Worm (Caenorhabditis elegans) whole organism, L1 larva: ENCODE measurements around the gene K05F6.4.

Experiments
- ama-1 ChIP-seq: fragments of 150-350 bp; optimal IDR thresholded peaks from 2 replicates; lab custom pipeline; 2014
- blmp-1 ChIP-seq: fragments of 150-350 bp; optimal IDR thresholded peaks from 2 replicates; lab custom pipeline; 2014; ENCODE audit warnings: missing biosample characterization, missing genetic modification characterization
- ceh-82 ChIP-seq, 3 experiments: fragments of 150-350 bp in 1 of 3; sonication (generic microtip) in 2 of 3; optimal IDR thresholded peaks; 2 replicates each; lab custom pipeline; 2014 to 2017; ENCODE audit warnings: missing biosample characterization in 3 of 3, missing genetic modification characterization in 3 of 3
- elt-2 ChIP-seq: sonication (generic microtip); optimal IDR thresholded peaks from 2 replicates; lab custom pipeline; 2016; ENCODE audit warnings: missing genetic modification characterization, mild to moderate bottlenecking, inconsistent platforms, missing compliant biosample characterization, missing genetic modification reagents
- elt-3 ChIP-seq, 6 experiments: fragments of 150-350 bp in 1 of 6; sonication (generic microtip); optimal IDR thresholded peaks; 2 replicates each; lab custom pipeline; 2017 to 2018; ENCODE audit warnings: missing biosample characterization in 6 of 6, missing genetic modification characterization in 6 of 6, inconsistent platforms in 1 of 6
- fkh-4 ChIP-seq: sonication (generic microtip); optimal IDR thresholded peaks from 2 replicates; lab custom pipeline; 2016; ENCODE audit warnings: missing compliant biosample characterization, missing genetic modification characterization, borderline replicate concordance
- lin-14 ChIP-seq: fragments of 200-800 bp; sonication (Bioruptor generic); optimal IDR thresholded peaks from 2 replicates; lab custom pipeline; 2018; ENCODE audit warnings: mild to moderate bottlenecking, missing genetic modification characterization, moderate library complexity, missing compliant biosample characterization
- lsy-2 ChIP-seq, 2 experiments: fragments of 150-350 bp; optimal IDR thresholded peaks; 2 replicates each; lab custom pipeline; 2014; ENCODE audit warnings: missing biosample characterization in 2 of 2, missing genetic modification characterization in 2 of 2
- nhr-237 ChIP-seq: fragments of 150-350 bp; optimal IDR thresholded peaks from 2 replicates; lab custom pipeline; 2014; ENCODE audit warnings: missing biosample characterization, missing genetic modification characterization
- nhr-47 ChIP-seq: sonication (generic microtip); optimal IDR thresholded peaks from 2 replicates; lab custom pipeline; 2016; ENCODE audit warnings: mild to moderate bottlenecking, missing genetic modification characterization, moderate library complexity, missing compliant biosample characterization
- tbx-2 ChIP-seq: sonication (generic microtip); optimal IDR thresholded peaks from 2 replicates; lab custom pipeline; 2016; ENCODE audit warnings: missing genetic modification characterization, missing compliant biosample characterization
- unc-62 ChIP-seq: fragments of 150-350 bp; optimal IDR thresholded peaks from 2 replicates; lab custom pipeline; 2014; ENCODE audit warnings: missing biosample characterization, missing genetic modification reagents, missing genetic modification characterization
- unc-86 ChIP-seq: sonication (generic microtip); optimal IDR thresholded peaks from 2 replicates; lab custom pipeline; 2016; ENCODE audit warnings: missing genetic modification characterization, missing compliant biosample characterization

DNA sequence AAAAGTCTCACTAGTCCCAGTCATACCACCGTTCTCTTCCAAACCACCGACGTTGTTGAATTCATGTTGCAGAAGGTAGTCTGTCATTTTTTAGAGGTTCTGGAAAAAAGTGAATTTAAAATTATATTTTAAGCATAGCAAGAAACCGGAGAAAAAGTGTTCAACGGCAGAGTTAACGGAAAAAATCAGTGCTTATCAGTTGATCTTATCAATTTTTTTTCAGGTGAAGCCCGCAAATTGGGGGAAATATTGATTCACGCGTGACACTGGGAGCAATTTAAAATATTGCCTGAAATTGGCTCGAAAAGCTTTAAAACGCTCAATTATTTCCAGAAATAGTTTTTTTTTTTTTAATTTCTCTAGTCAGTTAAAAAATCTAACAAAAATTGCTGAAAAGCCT is 36.6 kb downstream of the K05F6.4 start, which contains the start of gene math-38:
- TF ChIP-seq unc-86 (tag; lab: Kevin White, UChicago) (no peak), lsy-2 (tag; optimal IDR thresholded peaks at IDR 0.05; lab: Kevin White, UChicago) (no peak), blmp-1 (tag; lab: Kevin White, UChicago) (no peak), tbx-2 (tag; lab: Kevin White, UChicago) (no peak), unc-62 (GFP tag; lab: Kevin White, UChicago) (no peak), fkh-4 (tag; lab: Kevin White, UChicago) (no peak), lin-14 (GFP tag; lab: Kevin White, UChicago) (no peak), nhr-47 (no peak), nhr-237 (tag; lab: Kevin White, UChicago) (no peak), elt-2 (tag; lab: Kevin White, UChicago) (peak; percentile 22), ama-1 (no peak), elt-3 (tag; optimal IDR thresholded peaks at IDR 0.05; lab: Kevin White, UChicago) (no peak), ceh-82 (tag; optimal IDR thresholded peaks at IDR 0.05; lab: Kevin White, UChicago) (no peak)
